Fruit fly (Drosophila melanogaster) whole organism, embryonic: ENCODE data around the gene CG15740.

Experiments
- CG11560 ChIP-seq: fragments of 200-800 bp; sonication (Bioruptor generic); IDR thresholded peaks from 3 replicates; pipeline ENCODE4 v1.3.6; 2022; ENCODE audit warnings: missing biosample characterization, missing genetic modification characterization
- CG12071 ChIP-seq: fragments of 200-800 bp; sonication (Bioruptor generic); optimal IDR thresholded peaks from 3 replicates; lab custom pipeline; 2018; ENCODE audit warnings: missing biosample characterization, mild to moderate bottlenecking, missing genetic modification characterization
- CG12769 ChIP-seq: fragments of 200-800 bp; sonication (Bioruptor generic); optimal IDR thresholded peaks from 2 replicates; lab custom pipeline; 2019; ENCODE audit warnings: missing biosample characterization, mild to moderate bottlenecking, missing genetic modification characterization, moderate library complexity
- CG12942 ChIP-seq: fragments of 200-800 bp; sonication (Bioruptor generic); optimal IDR thresholded peaks from 3 replicates; lab custom pipeline; 2016; ENCODE audit warnings: missing biosample characterization, missing genetic modification characterization
- CG1529 ChIP-seq: fragments of 200-800 bp; sonication (Bioruptor generic); optimal IDR thresholded peaks from 3 replicates; lab custom pipeline; 2018; ENCODE audit warnings: missing biosample characterization, missing genetic modification characterization
- CG18599 ChIP-seq: fragments of 200-800 bp; sonication (Bioruptor generic); optimal IDR thresholded peaks from 3 replicates; lab custom pipeline; 2017; ENCODE audit warnings: missing biosample characterization, missing genetic modification characterization, mild to moderate bottlenecking, moderate library complexity, missing genetic modification reagents
- CG18764 ChIP-seq: fragments of 200-800 bp; sonication (Bioruptor generic); optimal IDR thresholded peaks from 3 replicates; lab custom pipeline; 2016; ENCODE audit warnings: missing biosample characterization, missing genetic modification characterization
- CG2129 ChIP-seq: fragments of 200-800 bp; sonication (Bioruptor generic); IDR thresholded peaks from 2 replicates; pipeline ENCODE4 v1.3.6; 2022; ENCODE audit warnings: missing biosample characterization, missing genetic modification characterization; ENCODE audit not compliant: partially characterized antibody
- CG2712 ChIP-seq: fragments of 200-800 bp; optimal IDR thresholded peaks from 3 replicates; lab custom pipeline; 2019; ENCODE audit warnings: missing biosample characterization, mild to moderate bottlenecking, missing genetic modification characterization, moderate library complexity
- CG31365 ChIP-seq: fragments of 200-800 bp; sonication (Bioruptor generic); optimal IDR thresholded peaks from 2 replicates; lab custom pipeline; 2018; ENCODE audit warnings: missing biosample characterization, mild to moderate bottlenecking, missing genetic modification characterization
- CG32532 ChIP-seq: fragments of 200-800 bp; sonication (Bioruptor generic); IDR thresholded peaks from 2 replicates; pipeline ENCODE4 v1.3.6; 2022; ENCODE audit warnings: missing biosample characterization, missing genetic modification characterization
- CG4328 ChIP-seq: fragments of 200-800 bp; sonication (Bioruptor generic); optimal IDR thresholded peaks from 3 replicates; lab custom pipeline; 2017; ENCODE audit warnings: missing biosample characterization, missing genetic modification reagents, missing genetic modification characterization
- CG43689 ChIP-seq: fragments of 200-800 bp; sonication (Bioruptor generic); IDR thresholded peaks from 2 replicates; pipeline ENCODE4 v1.3.6; 2022; ENCODE audit warnings: missing biosample characterization, missing genetic modification characterization
- CG4707 ChIP-seq: fragments of 200-800 bp; sonication (Bioruptor generic); optimal IDR thresholded peaks from 2 replicates; lab custom pipeline; 2018; ENCODE audit warnings: missing biosample characterization, mild to moderate bottlenecking, missing genetic modification characterization, moderate library complexity
- Dad ChIP-seq: fragments of 200-800 bp; sonication (Bioruptor generic); optimal IDR thresholded peaks from 3 replicates; lab custom pipeline; 2016; ENCODE audit warnings: missing biosample characterization, missing genetic modification characterization
- Dp ChIP-seq: fragments of 200-800 bp; sonication (Bioruptor generic); optimal IDR thresholded peaks from 2 replicates; lab custom pipeline; 2018; ENCODE audit warnings: missing biosample characterization, mild to moderate bottlenecking, missing genetic modification characterization, moderate library complexity
- Ets65A ChIP-seq: fragments of 200-800 bp; sonication (Bioruptor generic); peaks from one replicate; lab custom pipeline; 2016; ENCODE audit warnings: missing biosample characterization, missing genetic modification characterization
- Hr51 ChIP-seq, 2 experiments: fragments of 200-800 bp; sonication (Bioruptor generic); optimal IDR thresholded peaks; 2 replicates in 1 of 2; 3 replicates in 1 of 2; lab custom pipeline; 2016 to 2018; ENCODE audit warnings: missing biosample characterization in 2 of 2, missing genetic modification characterization in 2 of 2, mild to moderate bottlenecking in 1 of 2, moderate library complexity in 1 of 2
- Hr78 ChIP-seq, 2 experiments: fragments of 200-800 bp in 1 of 2; fragments of >200 bp in 1 of 2; sonication (Bioruptor generic) in 1 of 2; optimal IDR thresholded peaks; 2 replicates each; lab custom pipeline; 2017 to 2019; ENCODE audit warnings: missing biosample characterization in 2 of 2, missing genetic modification characterization in 2 of 2, mild to moderate bottlenecking in 1 of 2, moderate library complexity in 1 of 2
- Lhr ChIP-seq: fragments of 200-800 bp; sonication (Bioruptor generic); optimal IDR thresholded peaks from 3 replicates; lab custom pipeline; 2017; ENCODE audit warnings: mild to moderate bottlenecking, missing biosample characterization, missing genetic modification reagents, missing genetic modification characterization
- MTF-1 ChIP-seq: fragments of 200-800 bp; sonication (Bioruptor generic); optimal IDR thresholded peaks from 2 replicates; lab custom pipeline; 2018; ENCODE audit warnings: missing biosample characterization, mild to moderate bottlenecking, missing genetic modification characterization, borderline replicate concordance
- Meics ChIP-seq: fragments of 200-800 bp; sonication (Bioruptor generic); optimal IDR thresholded peaks from 2 replicates; lab custom pipeline; 2017; ENCODE audit warnings: missing biosample characterization, mild to moderate bottlenecking, missing genetic modification characterization
- Mes4 ChIP-seq: fragments of 200-800 bp; sonication (Bioruptor generic); optimal IDR thresholded peaks from 2 replicates; lab custom pipeline; 2016; ENCODE audit warnings: missing biosample characterization, missing genetic modification characterization
- Rfx ChIP-seq: fragments of 200-800 bp; sonication (Bioruptor generic); IDR thresholded peaks from 2 replicates; pipeline ENCODE4 v1.3.6; 2022; ENCODE audit warnings: missing biosample characterization, missing genetic modification characterization
- Sox102F ChIP-seq: fragments of 200-800 bp; sonication (Bioruptor generic); optimal IDR thresholded peaks from 2 replicates; lab custom pipeline; 2018; ENCODE audit warnings: missing biosample characterization, mild to moderate bottlenecking, missing genetic modification characterization, moderate library complexity
- Sry-δ ChIP-seq: fragments of 200-800 bp; sonication (Bioruptor generic); optimal IDR thresholded peaks from 2 replicates; lab custom pipeline; 2016; ENCODE audit warnings: missing biosample characterization, missing genetic modification characterization
- Ssrp ChIP-seq: fragments of 200-800 bp; sonication (Bioruptor generic); optimal IDR thresholded peaks from 2 replicates; lab custom pipeline; 2018; ENCODE audit warnings: missing biosample characterization, mild to moderate bottlenecking, missing genetic modification characterization, moderate library complexity
- Xbp1 ChIP-seq: fragments of 200-800 bp; sonication (Bioruptor generic); optimal IDR thresholded peaks from 3 replicates; lab custom pipeline; 2016; ENCODE audit warnings: missing biosample characterization, mild to moderate bottlenecking, missing genetic modification characterization
- ci ChIP-seq: fragments of 200-800 bp; sonication (Bioruptor generic); IDR thresholded peaks from 3 replicates; pipeline ENCODE4 v1.3.6; 2022; ENCODE audit warnings: missing biosample characterization, missing genetic modification characterization
- dmrt99B ChIP-seq: fragments of 200-800 bp; sonication (Bioruptor generic); optimal IDR thresholded peaks from 2 replicates; lab custom pipeline; 2018; ENCODE audit warnings: missing biosample characterization, mild to moderate bottlenecking, missing genetic modification characterization, moderate library complexity
- gcm ChIP-seq: fragments of 200-800 bp; sonication (Bioruptor generic); optimal IDR thresholded peaks from 2 replicates; lab custom pipeline; 2019; ENCODE audit warnings: missing biosample characterization, mild to moderate bottlenecking, missing genetic modification characterization, moderate library complexity
- gcm2 ChIP-seq: fragments of 200-800 bp; sonication (Bioruptor generic); optimal IDR thresholded peaks from 2 replicates; lab custom pipeline; 2016; ENCODE audit warnings: missing biosample characterization, missing genetic modification characterization
- gsb ChIP-seq: fragments of 200-800 bp; sonication (Bioruptor generic); IDR thresholded peaks from 2 replicates; pipeline ENCODE4 v1.3.6; 2022; ENCODE audit warnings: missing biosample characterization, missing genetic modification characterization
- kay ChIP-seq: fragments of 200-800 bp; sonication (Bioruptor generic); optimal IDR thresholded peaks from 2 replicates; lab custom pipeline; 2016; ENCODE audit warnings: missing biosample characterization, missing genetic modification characterization
- mirr ChIP-seq: fragments of 200-800 bp; sonication (Bioruptor generic); optimal IDR thresholded peaks from 3 replicates; lab custom pipeline; 2018; ENCODE audit warnings: missing biosample characterization, mild to moderate bottlenecking, missing genetic modification characterization
- otp ChIP-seq: fragments of 200-800 bp; sonication (Bioruptor generic); IDR thresholded peaks from 3 replicates; pipeline ENCODE4, ENCODE4 v1.3.6; 2022; ENCODE audit warnings: missing biosample characterization, missing genetic modification characterization
- pfk ChIP-seq: fragments of 200-800 bp; sonication (Bioruptor generic); optimal IDR thresholded peaks from 2 replicates; lab custom pipeline; 2018; ENCODE audit warnings: missing biosample characterization, mild to moderate bottlenecking, missing genetic modification characterization, moderate library complexity
- sens ChIP-seq: fragments of 200-800 bp; sonication (Bioruptor generic); peaks from one replicate; lab custom pipeline; 2016; ENCODE audit warnings: missing biosample characterization, missing genetic modification characterization
- sim ChIP-seq: fragments of 200-800 bp; sonication (Bioruptor generic); IDR thresholded peaks from 2 replicates; pipeline ENCODE4 v1.3.6; 2022; ENCODE audit warnings: missing biosample characterization, missing genetic modification characterization
- sob ChIP-seq: fragments of 200-800 bp; sonication (Bioruptor generic); IDR thresholded peaks from 2 replicates; pipeline ENCODE4 v1.3.6; 2022; ENCODE audit warnings: missing biosample characterization, missing genetic modification characterization
- stwl ChIP-seq: fragments of 200-800 bp; sonication (Bioruptor generic); optimal IDR thresholded peaks from 3 replicates; lab custom pipeline; 2018; ENCODE audit warnings: missing biosample characterization, mild to moderate bottlenecking, missing genetic modification characterization, moderate library complexity
- sug ChIP-seq: fragments of 200-800 bp; optimal IDR thresholded peaks from 2 replicates; lab custom pipeline; 2019; ENCODE audit warnings: missing biosample characterization, mild to moderate bottlenecking, missing genetic modification characterization, moderate library complexity
- tll ChIP-seq, 2 experiments: fragments of 200-800 bp in 1 of 2; fragments of >200 bp in 1 of 2; sonication (Bioruptor generic) in 1 of 2; optimal IDR thresholded peaks; 2 replicates each; lab custom pipeline; 2017 to 2019; ENCODE audit warnings: missing biosample characterization in 2 of 2, missing genetic modification characterization in 2 of 2, mild to moderate bottlenecking in 1 of 2, moderate library complexity in 1 of 2
- unc-4 ChIP-seq: fragments of 200-800 bp; sonication (Bioruptor generic); IDR thresholded peaks from 2 replicates; pipeline ENCODE4 v1.3.6; 2022; ENCODE audit warnings: missing biosample characterization, missing genetic modification characterization; ENCODE audit not compliant: partially characterized antibody
- unpg ChIP-seq: fragments of 200-800 bp; sonication (Bioruptor generic); optimal IDR thresholded peaks from 3 replicates; lab custom pipeline; 2018; ENCODE audit warnings: missing biosample characterization, mild to moderate bottlenecking, missing genetic modification characterization, moderate library complexity
- yki ChIP-seq: fragments of >200 bp; optimal IDR thresholded peaks from 3 replicates; lab custom pipeline; 2018
- zen2 ChIP-seq: fragments of 200-800 bp; sonication (Bioruptor generic); IDR thresholded peaks from 3 replicates; pipeline ENCODE4 v1.3.6; 2022; ENCODE audit warnings: missing biosample characterization, missing genetic modification characterization; ENCODE audit not compliant: partially characterized antibody

CG15740 gene

DNA sequence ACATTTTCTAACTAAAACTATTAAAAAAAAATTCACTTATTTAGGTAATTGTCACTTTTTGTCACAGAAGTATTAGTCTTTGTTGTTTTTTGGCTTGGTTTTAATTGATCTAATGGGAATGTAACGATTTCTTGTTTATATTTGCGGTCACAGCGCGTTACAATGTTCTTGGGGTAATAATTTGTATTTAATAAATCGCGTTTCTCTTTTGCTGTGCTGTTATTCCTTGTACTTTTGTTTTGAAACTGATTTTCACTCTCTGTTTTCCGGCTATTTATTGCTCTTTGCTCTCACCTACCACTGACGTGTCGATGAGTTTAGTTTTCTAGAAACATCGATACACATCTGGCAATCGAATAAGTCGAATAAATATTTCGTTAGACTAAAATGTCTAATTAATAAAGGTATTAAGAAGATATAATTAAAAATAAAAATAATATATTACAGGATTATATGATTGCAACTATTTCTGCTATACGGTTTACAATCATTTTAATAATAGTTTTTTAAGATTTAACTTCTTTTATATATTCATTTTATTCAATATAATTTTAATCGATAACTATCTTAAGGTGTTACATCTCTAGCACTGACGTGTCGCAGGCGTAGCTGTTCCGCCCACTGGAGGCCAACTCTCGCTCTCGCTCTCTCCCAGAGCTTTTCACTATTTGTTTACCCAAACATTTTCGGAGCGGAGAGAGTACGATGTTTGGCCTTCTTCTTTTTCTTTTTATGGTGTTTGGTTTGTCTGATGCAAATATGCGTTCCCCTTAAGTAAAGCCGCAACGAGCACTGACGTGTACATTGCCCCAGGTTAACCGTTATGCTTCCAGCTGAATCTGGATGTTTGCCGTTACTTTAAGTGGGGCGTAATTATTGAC is 38.8 kb downstream of the CG15740 start, which contains the start of gene Hsc70-3 (continued):
- TF ChIP-seq yki (peak; percentile 29), Rfx (GFP tag; lab: Robert Waterston, UW) (0 out of 2 replicates have a peak, but pooled peaks have one; percentile 3), Mes4 (GFP tag; lab: Kevin White, UChicago) (peak; percentile 7), CG32532 (GFP tag; lab: Robert Waterston, UW) (0 out of 2 replicates have a peak, but pooled peaks have one; percentile 13), CG12942 (GFP tag; lab: Kevin White, UChicago) (no peak), CG1529 (GFP tag; lab: Kevin White, UChicago) (peak; percentile 61), Lhr (GFP tag; lab: Kevin White, UChicago) (peak; percentile 41), kay (GFP tag; lab: Kevin White, UChicago) (peak; percentile 67), stwl (tag; lab: Kevin White, UChicago) (peak; percentile 49), CG43689 (GFP tag; lab: Robert Waterston, UW) (no peak), CG4707 (GFP tag; lab: Kevin White, UChicago) (peak; percentile 77), Dad (GFP tag; lab: Kevin White, UChicago) (no peak), Sox102F (GFP tag; lab: Kevin White, UChicago) (peak; percentile 25), CG2712 (tag; lab: Kevin White, UChicago) (peak; percentile 44), Hr78 (GFP tag; optimal IDR thresholded peaks at IDR 0.05; lab: Kevin White, UChicago) (peak in 1 of 2 experiments; percentile 6), mirr (peak; percentile 45), unpg (peak; percentile 15), tll (GFP tag; optimal IDR thresholded peaks at IDR 0.05; lab: Kevin White, UChicago) (peak in 1 of 2 experiments; percentile 2), CG4328 (GFP tag; lab: Kevin White, UChicago) (peak; percentile 15), CG18764 (peak; percentile 35), pfk (GFP tag; lab: Kevin White, UChicago) (peak; percentile 55), gcm (GFP tag; lab: Kevin White, UChicago) (peak; percentile 41), Ets65A (GFP tag; lab: Kevin White, UChicago) (no peak), sug (tag; lab: Kevin White, UChicago) (peak; percentile 50), Hr51 (GFP tag; optimal IDR thresholded peaks at IDR 0.05; lab: Kevin White, UChicago) (peak in 1 of 2 experiments; percentile 55), Sry-δ (GFP tag; lab: Kevin White, UChicago) (peak; percentile 55), CG31365 (tag; lab: Kevin White, UChicago) (peak; percentile 46), Ssrp (tag; lab: Kevin White, UChicago) (no peak), CG12071 (GFP tag; lab: Kevin White, UChicago) (peak; percentile 49), MTF-1 (GFP tag; lab: Kevin White, UChicago) (peak; percentile 79), unc-4 (peak; percentile 79), CG12769 (tag; lab: Kevin White, UChicago) (peak; percentile 41), Meics (GFP tag; lab: Kevin White, UChicago) (peak; percentile 1), gcm2 (no peak), Xbp1 (GFP tag; lab: Kevin White, UChicago) (peak; percentile 100), Dp (GFP tag; lab: Kevin White, UChicago) (peak; percentile 0), zen2 (no peak; the same call in 2 of the 3 replicates), CG11560 (tag; lab: Robert Waterston, UW) (peak; percentile 98), gsb (GFP tag; lab: Robert Waterston, UW) (no peak), ci (peak; percentile 91), sim (GFP tag; lab: Robert Waterston, UW) (0 out of 2 replicates have a peak, but pooled peaks have one; percentile 17), sob (GFP tag; lab: Robert Waterston, UW) (no peak), sens (GFP tag; lab: Kevin White, UChicago) (peak; percentile 83), CG2129 (GFP tag; lab: Robert Waterston, UW) (peak; percentile 46), dmrt99B (tag; lab: Kevin White, UChicago) (peak; percentile 16), otp (GFP tag; lab: Robert Waterston, UW) (peak; percentile 73; the same call in 1 of the 3 replicates), CG18599 (GFP tag; lab: Kevin White, UChicago) (peak; percentile 4)
